Worm (Caenorhabditis elegans): Measurements from ENCODE around the gene elks-1.

Gene elks-1

ce11 chrIV:3296578-3297549 lies 53.0 kb downstream of the elks-1 start (continued):
- TF ChIP-seq spr-1 (tag; optimal IDR thresholded peaks at IDR 0.05) = no peak
- TF ChIP-seq sdz-12 (GFP tag; optimal IDR thresholded peaks at IDR 0.05) = peak; percentile 10
- TF ChIP-seq lin-39 (tag; optimal IDR thresholded peaks at IDR 0.05) = no peak
- TF ChIP-seq nhr-41 (GFP tag; IDR thresholded peaks at IDR 0.05) = no peak
- TF ChIP-seq mes-2 (tag; optimal IDR thresholded peaks at IDR 0.05; ENCODE audit: poor library complexity, severe bottlenecking) = peak; percentile 24
- no peak for TF ChIP-seq egl-43 (GFP tag; IDR thresholded peaks at IDR 0.05)
- TF ChIP-seq zip-11 (GFP tag; IDR thresholded peaks at IDR 0.05) = no peak
- TF ChIP-seq Y48G9A.11 (GFP tag; IDR thresholded peaks at IDR 0.05) = no peak
- TF ChIP-seq R02D3.7 (tag; optimal IDR thresholded peaks at IDR 0.05) = no peak
- TF ChIP-seq php-3 (GFP tag; IDR thresholded peaks at IDR 0.05) = no peak
- TF ChIP-seq lin-29 (GFP tag; IDR thresholded peaks at IDR 0.05) = no peak
- no peak for TF ChIP-seq hlh-30 (tag; optimal IDR thresholded peaks at IDR 0.05; ENCODE audit: insufficient read depth)
- TF ChIP-seq daf-16 (GFP tag; optimal IDR thresholded peaks at IDR 0.05) = no peak
- peak; percentile 31 for TF ChIP-seq daf-16 (tag; optimal IDR thresholded peaks at IDR 0.05)
- peak; percentile 5 for TF ChIP-seq unc-130 (GFP tag; optimal IDR thresholded peaks at IDR 0.05)

ce11 chrIV:3294553-3295185 lies 55.2 kb downstream of the elks-1 start, which contains the start of gene W08E12.7:
TSS of gene W08E12.7 (plus strand) at chrIV:3295135.
- TF ChIP-seq Y48G9A.11 (GFP tag; IDR thresholded peaks at IDR 0.05) (peak; percentile 61; the same call in 1 of the 2 replicates), jun-1 (tag; optimal IDR thresholded peaks at IDR 0.05) (peak; percentile 66), mep-1 (tag; optimal IDR thresholded peaks at IDR 0.05) (peak; percentile 98), nhr-25 (tag; optimal IDR thresholded peaks at IDR 0.05; ENCODE audit: borderline replicate concordance, insufficient read depth) (peak; percentile 64), snpc-4 (tag; optimal IDR thresholded peaks at IDR 0.05) (peak; percentile 9), nhr-28 (tag; optimal IDR thresholded peaks at IDR 0.05) (peak; percentile 96), daf-19 (GFP tag; conservative IDR thresholded peaks at IDR 0.05) (no peak), hlh-30 (tag; optimal IDR thresholded peaks at IDR 0.05; ENCODE audit: insufficient read depth) (peak; percentile 97), spr-1 (tag; optimal IDR thresholded peaks at IDR 0.05) (peak; percentile 68), zip-11 (GFP tag; IDR thresholded peaks at IDR 0.05) (no peak), F37D6.2 (tag; optimal IDR thresholded peaks at IDR 0.05) (peak; percentile 69), dmd-6 (GFP tag; IDR thresholded peaks at IDR 0.05) (peak; percentile 84), ZK337.2 (GFP tag; IDR thresholded peaks at IDR 0.05) (no peak), lin-15B (tag; optimal IDR thresholded peaks at IDR 0.05) (peak; percentile 91), unc-62 (GFP tag; optimal IDR thresholded peaks at IDR 0.05 in 1 of 2) (peak in 1 of 2 experiments; percentile 71), unc-62 (tag; optimal IDR thresholded peaks at IDR 0.05) (no peak), pqm-1 (tag; optimal IDR thresholded peaks at IDR 0.05) (peak; percentile 82), vab-7 (GFP tag; IDR thresholded peaks at IDR 0.05) (peak; percentile 85), nhr-77 (tag; optimal IDR thresholded peaks at IDR 0.05) (peak; percentile 98), dve-1 (tag; optimal IDR thresholded peaks at IDR 0.05; ENCODE audit: insufficient read depth) (peak; percentile 99), lin-29 (GFP tag; IDR thresholded peaks at IDR 0.05) (peak; percentile 71; the same call in 1 of the 2 replicates), hlh-11 (tag; optimal IDR thresholded peaks at IDR 0.05) (peak; percentile 87), F49E8.2 (tag; optimal IDR thresholded peaks at IDR 0.05; ENCODE audit: borderline replicate concordance) (peak; percentile 38), unc-39 (tag; optimal IDR thresholded peaks at IDR 0.05) (no peak), nhr-237 (tag; optimal IDR thresholded peaks at IDR 0.05) (peak; percentile 14), aha-1 (tag) (peak; percentile 99), nhr-42 (GFP tag; IDR thresholded peaks at IDR 0.05) (peak; percentile 86; the same call in 1 of the 2 replicates), F44E2.7 (GFP tag; IDR thresholded peaks at IDR 0.05) (no peak), lin-38 (GFP tag; IDR thresholded peaks at IDR 0.05) (peak; percentile 100), lsy-2 (tag; optimal IDR thresholded peaks at IDR 0.05) (peak; percentile 90 to 97), mdl-1 (tag; optimal IDR thresholded peaks at IDR 0.05) (peak; percentile 58 to 94), lir-3 (tag; optimal IDR thresholded peaks at IDR 0.05) (no peak), ztf-7 (tag; optimal IDR thresholded peaks at IDR 0.05) (peak; percentile 50), mxl-3 (GFP tag; optimal IDR thresholded peaks at IDR 0.05) (peak; percentile 79), Y75B8A.6 (GFP tag; IDR thresholded peaks at IDR 0.05) (no peak), php-3 (GFP tag; IDR thresholded peaks at IDR 0.05) (0 out of 2 replicates have a peak, but pooled peaks have one; percentile 20)

Data from whole organism, L4 larva.